Worm (Caenorhabditis elegans) whole organism, mixed stage, embryonic: ENCODE results near the gene M117.3.

Experiments
- drap-1 ChIP-seq: fragments of 200-800 bp; sonication (Bioruptor generic); optimal IDR thresholded peaks from 3 replicates; lab custom pipeline; 2018; ENCODE audit warnings: mild to moderate bottlenecking, missing genetic modification characterization, missing compliant biosample characterization
- nhr-12 ChIP-seq: fragments of 150-350 bp; optimal IDR thresholded peaks from 2 replicates; lab custom pipeline; 2014; ENCODE audit warnings: missing biosample characterization, missing genetic modification characterization
- pha-4 ChIP-seq: fragments of 150-350 bp; optimal IDR thresholded peaks from 2 replicates; lab custom pipeline; 2018; ENCODE audit warnings: missing biosample characterization, missing genetic modification reagents, missing genetic modification characterization
- snpc-4 ChIP-seq: fragments of 150-350 bp; optimal IDR thresholded peaks from 2 replicates; lab custom pipeline; 2014; ENCODE audit warnings: missing biosample characterization, missing genetic modification characterization

- TF ChIP-seq pha-4 (tag; lab: Kevin White, UChicago) = no peak
- no peak for TF ChIP-seq nhr-12 (tag; lab: Kevin White, UChicago)
- TF ChIP-seq snpc-4 (tag; lab: Kevin White, UChicago) = no peak
- no peak for TF ChIP-seq drap-1 (GFP tag; lab: Kevin White, UChicago)
Measured at ce11 chrIV:11799240-11799639, 22.8 kb upstream of the M117.3 start.
